Fruit fly (Drosophila melanogaster): ENCODE results near the gene LanA.
A peak's percentile ranks its signal among the peaks of the same experiment; 100 is the strongest.

The LanA gene

DNA sequence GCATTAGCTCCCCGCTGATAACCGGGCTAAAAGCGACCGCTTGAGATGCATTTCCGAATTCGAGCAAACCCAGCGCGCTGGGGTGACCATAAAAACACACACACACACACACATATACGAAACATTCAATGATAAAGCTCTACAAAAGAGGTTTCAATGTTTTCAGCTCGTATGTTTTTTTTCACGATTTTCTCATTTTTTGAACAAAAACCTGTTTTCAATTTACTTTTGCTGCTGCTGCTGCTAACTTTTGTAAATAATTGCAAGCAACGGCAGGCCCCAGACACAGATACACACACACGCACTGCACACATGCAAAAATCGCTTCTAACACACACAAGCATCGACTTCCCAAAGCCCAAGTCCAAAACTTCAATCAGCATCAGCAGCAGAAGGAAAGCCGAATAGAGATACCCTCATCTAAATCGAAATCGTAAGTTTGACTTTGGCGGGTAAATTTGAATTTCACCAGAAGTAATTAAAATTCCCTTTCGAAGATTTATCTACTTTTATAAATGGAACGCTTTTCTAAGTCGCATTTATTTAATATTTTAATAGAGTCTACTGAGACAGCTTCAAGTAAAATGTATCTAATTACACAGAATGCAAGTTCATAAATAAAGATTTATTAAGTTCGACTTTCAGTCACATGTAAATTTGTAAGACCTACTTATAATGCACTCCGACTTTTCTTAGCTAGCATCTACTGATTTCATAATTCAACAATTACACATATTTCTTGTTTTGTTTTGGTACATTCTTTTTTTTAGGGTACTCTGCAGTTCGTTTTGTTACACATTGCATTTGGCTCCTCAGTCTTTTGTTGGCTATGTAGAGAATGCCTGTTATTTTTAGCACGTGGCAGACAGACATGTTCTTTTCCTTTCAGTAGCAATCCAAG, 31.6 kb upstream of the LanA start (continued):
- TF ChIP-seq C15 (GFP tag; IDR thresholded peaks at IDR 0.05) = no peak
- no peak for TF ChIP-seq CG2712 (tag; optimal IDR thresholded peaks at IDR 0.05)
- no peak for TF ChIP-seq CG17912 (GFP tag; optimal IDR thresholded peaks at IDR 0.05)
- TF ChIP-seq corto (GFP tag; optimal IDR thresholded peaks at IDR 0.05) = peak; percentile 15
- no peak for TF ChIP-seq CG15479 (GFP tag; optimal IDR thresholded peaks at IDR 0.05)
- TF ChIP-seq Dref (GFP tag; IDR thresholded peaks at IDR 0.05) = no peak
- TF ChIP-seq Tbp (GFP tag; optimal IDR thresholded peaks at IDR 0.05) = no peak
- no peak for TF ChIP-seq Hr78 (GFP tag; optimal IDR thresholded peaks at IDR 0.05)
- TF ChIP-seq aop (GFP tag; IDR thresholded peaks at IDR 0.05) = no peak
- TF ChIP-seq Side (GFP tag; optimal IDR thresholded peaks at IDR 0.05) = no peak
- TF ChIP-seq cg (GFP tag; optimal IDR thresholded peaks at IDR 0.05) = peak; percentile 53
- no peak for TF ChIP-seq Kr (GFP tag; optimal IDR thresholded peaks at IDR 0.05)

DNA sequence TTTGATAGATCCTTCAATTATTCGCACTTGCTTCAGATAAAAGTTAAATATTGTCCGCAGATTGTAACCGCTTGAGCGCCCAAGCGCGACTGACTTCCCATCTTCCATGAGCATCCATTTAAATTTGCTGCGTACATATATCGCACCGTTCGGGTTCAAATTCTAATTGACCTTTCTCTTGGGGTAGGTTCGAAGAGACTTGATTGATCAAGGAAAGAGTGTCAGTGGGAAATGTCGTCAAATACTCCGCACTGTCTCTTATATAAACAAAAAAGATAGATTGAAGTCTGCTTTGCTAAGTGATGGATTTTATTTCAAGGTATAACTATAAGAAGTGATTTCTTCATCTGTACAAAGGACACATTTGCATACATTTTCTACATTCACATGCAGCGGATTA, 27.8 kb upstream of the LanA start, which contains the start of gene Mdr65:
Gene Mdr65 (minus strand): TSS at position 101 of the 400 bp plus-strand sequence.
- no peak for TF ChIP-seq CG6654 (GFP tag; optimal IDR thresholded peaks at IDR 0.05)

DNA sequence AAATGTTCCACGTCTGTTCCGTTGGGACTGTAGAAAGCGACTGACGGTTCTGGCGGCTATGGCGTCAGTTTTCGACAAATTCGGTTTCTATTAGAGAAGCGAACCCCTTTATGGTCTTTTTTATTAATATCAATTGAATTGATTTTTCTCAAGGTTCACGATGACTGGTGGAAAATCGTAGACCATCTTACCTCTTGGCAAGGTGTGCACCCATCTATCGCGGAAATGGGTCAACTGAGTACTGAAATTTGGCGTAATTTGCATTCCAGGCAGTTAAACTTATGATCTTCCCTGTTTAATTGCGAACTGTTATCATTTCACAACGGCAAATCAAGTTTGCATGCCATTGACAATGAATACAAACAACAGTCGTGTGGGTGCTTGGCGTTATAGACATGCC, 22.1 kb upstream of the LanA start, which contains the start of gene CG10226:
Gene CG10226 (minus strand): TSS at position 101 of the 400 bp plus-strand sequence.
- no peak for TF ChIP-seq hkb (optimal IDR thresholded peaks at IDR 0.05)
- no peak for TF ChIP-seq hkb (GFP tag; IDR thresholded peaks at IDR 0.05)

- peak; percentile 44 for TF ChIP-seq grn (GFP tag; optimal IDR thresholded peaks at IDR 0.05)
- peak; percentile 27 for TF ChIP-seq stwl (tag; optimal IDR thresholded peaks at IDR 0.05)
- TF ChIP-seq exex (tag; optimal IDR thresholded peaks at IDR 0.05) = peak; percentile 84
- no peak for TF ChIP-seq gce (GFP tag; IDR thresholded peaks at IDR 0.05)
- TF ChIP-seq pita (GFP tag; optimal IDR thresholded peaks at IDR 0.05) = peak; percentile 3
- peak; percentile 95 for TF ChIP-seq mirr (GFP tag; optimal IDR thresholded peaks at IDR 0.05)
Observed at dm6 chr3L:6234035-6234434, 16.2 kb upstream of the LanA start, which contains the start of gene CG42714. CG42714 (minus strand) TSS chr3L:6234056.

- TF ChIP-seq odd (GFP tag; optimal IDR thresholded peaks at IDR 0.05) = no peak
- no peak for TF ChIP-seq CoRest (tag; optimal IDR thresholded peaks at IDR 0.05)
- TF ChIP-seq tna (GFP tag; IDR thresholded peaks at IDR 0.05; ENCODE audit: partially characterized antibody) = no peak
- no peak for TF ChIP-seq ab (GFP tag; optimal IDR thresholded peaks at IDR 0.05)
- no peak for TF ChIP-seq CG18599 (GFP tag; optimal IDR thresholded peaks at IDR 0.05)
- TF ChIP-seq CG1603 (tag; optimal IDR thresholded peaks at IDR 0.05) = no peak
- TF ChIP-seq sc (optimal IDR thresholded peaks at IDR 0.05) = no peak
- TF ChIP-seq sc (GFP tag; optimal IDR thresholded peaks at IDR 0.05) = no peak
- TF ChIP-seq CG1024 (GFP tag; IDR thresholded peaks at IDR 0.05) = no peak
- no peak for TF ChIP-seq Hsf (GFP tag; optimal IDR thresholded peaks at IDR 0.05)
- TF ChIP-seq CG13287 (GFP tag; IDR thresholded peaks at IDR 0.05; ENCODE audit: partially characterized antibody) = no peak
- TF ChIP-seq cas (GFP tag; IDR thresholded peaks at IDR 0.05) = no peak
Observed at dm6 chr3L:6233281-6233680, 15.5 kb upstream of the LanA start, which contains the start of gene BG642312. BG642312 (minus strand) TSS chr3L:6233381.
